Worm (Caenorhabditis elegans) whole organism, young adult: Measurements from ENCODE around the gene rpac-19.

Experiments
- B0019.2 ChIP-seq: fragments of 200-800 bp; sonication (Bioruptor generic); conservative IDR thresholded peaks from 2 replicates; pipeline ENCODE4 v1.3.6; 2022; ENCODE audit warnings: missing genetic modification reagents, missing genetic modification characterization, missing compliant biosample characterization
- D2030.7 ChIP-seq: fragments of 200-800 bp; sonication (Bioruptor generic); IDR thresholded peaks from 2 replicates; pipeline ENCODE4 v1.3.6; 2022; ENCODE audit warnings: missing genetic modification reagents, missing genetic modification characterization, missing compliant biosample characterization
- F23B12.7 ChIP-seq: sonication (generic microtip); optimal IDR thresholded peaks from 2 replicates; lab custom pipeline; 2017; ENCODE audit warnings: missing genetic modification characterization, mild to moderate bottlenecking, missing compliant biosample characterization, antibody characterized with exemption, moderate library complexity; ENCODE audit not compliant: insufficient read depth
- Y53F4B.3 ChIP-seq: fragments of 200-800 bp; sonication (Bioruptor generic); IDR thresholded peaks from 2 replicates; pipeline ENCODE4 v1.3.6; 2022; ENCODE audit warnings: missing genetic modification reagents, missing genetic modification characterization, missing compliant biosample characterization
- Y95B8A.8 ChIP-seq: fragments of 200-800 bp; sonication (Bioruptor generic); IDR thresholded peaks from 2 replicates; pipeline ENCODE4 v1.3.6; 2022; ENCODE audit warnings: missing genetic modification reagents, missing genetic modification characterization, missing compliant biosample characterization
- ama-1 ChIP-seq, 3 experiments: fragments of 150-350 bp in 1 of 3; sonication (generic microtip) in 2 of 3; optimal IDR thresholded peaks; 2 replicates each; lab custom pipeline; 2014 to 2018; ENCODE audit warnings: missing biosample characterization in 2 of 3, missing genetic modification characterization in 2 of 3, missing genetic modification reagents in 2 of 3
- atf-7 ChIP-seq: sonication (generic microtip); optimal IDR thresholded peaks from 2 replicates; lab custom pipeline; 2017; ENCODE audit warnings: mild to moderate bottlenecking, missing genetic modification characterization, missing compliant biosample characterization
- bed-1 ChIP-seq: fragments of 200-800 bp; sonication (Bioruptor generic); IDR thresholded peaks from 2 replicates; pipeline ENCODE4 v1.3.6; 2022; ENCODE audit warnings: missing genetic modification reagents, missing genetic modification characterization, missing compliant biosample characterization
- cebp-1 ChIP-seq, 2 experiments: fragments of 200-800 bp in 1 of 2; sonication (Bioruptor generic) in 1 of 2; sonication (generic microtip) in 1 of 2; IDR thresholded peaks in 1 of 2; optimal IDR thresholded peaks in 1 of 2; 2 replicates each; pipeline versions ENCODE4 v1.3.6 to Lab custom; 2017 to 2022; ENCODE audit warnings: missing compliant biosample characterization in 2 of 2, missing genetic modification characterization in 2 of 2, mild to moderate bottlenecking in 1 of 2, missing genetic modification reagents in 1 of 2, moderate library complexity in 1 of 2
- ceh-100 ChIP-seq: fragments of 200-800 bp; sonication (Bioruptor generic); IDR thresholded peaks from 2 replicates; pipeline ENCODE4 v1.3.6; 2022; ENCODE audit warnings: missing genetic modification reagents, missing genetic modification characterization, missing compliant biosample characterization
- ceh-79 ChIP-seq: sonication (generic microtip); optimal IDR thresholded peaks from 2 replicates; lab custom pipeline; 2017; ENCODE audit warnings: mild to moderate bottlenecking, missing genetic modification characterization, missing compliant biosample characterization
- dox-1 ChIP-seq: fragments of 200-800 bp; sonication (Bioruptor generic); IDR thresholded peaks from 2 replicates; pipeline ENCODE4 v1.3.6; 2022; ENCODE audit warnings: missing genetic modification reagents, missing genetic modification characterization, missing compliant biosample characterization
- egl-44 ChIP-seq: fragments of 200-800 bp; sonication (Bioruptor generic); IDR thresholded peaks from 2 replicates; pipeline ENCODE4 v1.3.6; 2022; ENCODE audit warnings: missing genetic modification reagents, missing genetic modification characterization, missing compliant biosample characterization
- ekl-4 ChIP-seq: fragments of 200-800 bp; sonication (Bioruptor generic); IDR thresholded peaks from 2 replicates; pipeline ENCODE4 v1.3.6; 2022; ENCODE audit warnings: missing genetic modification reagents, missing genetic modification characterization, missing compliant biosample characterization
- ets-4 ChIP-seq: fragments of 200-800 bp; sonication (Bioruptor generic); optimal IDR thresholded peaks from 2 replicates; lab custom pipeline; 2018; ENCODE audit warnings: mild to moderate bottlenecking, missing genetic modification characterization, missing compliant biosample characterization
- him-1 ChIP-seq: sonication (generic microtip); optimal IDR thresholded peaks from 2 replicates; lab custom pipeline; 2016; ENCODE audit warnings: missing genotype, missing genetic modification reagents, missing genetic modification characterization, missing compliant biosample characterization
- hrde-1 ChIP-seq: sonication (generic microtip); optimal IDR thresholded peaks from 2 replicates; lab custom pipeline; 2016; ENCODE audit warnings: missing genetic modification characterization, mild to moderate bottlenecking, missing compliant biosample characterization, moderate library complexity, missing genotype, missing genetic modification reagents, borderline replicate concordance
- lag-1 ChIP-seq: fragments of 200-800 bp; sonication (Bioruptor generic); IDR thresholded peaks from 2 replicates; pipeline ENCODE4 v1.3.6; 2022; ENCODE audit warnings: missing genetic modification reagents, missing genetic modification characterization, missing compliant biosample characterization
- let-526 ChIP-seq: fragments of 200-800 bp; sonication (Bioruptor generic); IDR thresholded peaks from 2 replicates; pipeline ENCODE4 v1.3.6; 2022; ENCODE audit warnings: missing genetic modification reagents, missing genetic modification characterization, missing compliant biosample characterization
- lin-26 ChIP-seq: fragments of 200-800 bp; sonication (Bioruptor generic); IDR thresholded peaks from 2 replicates; pipeline ENCODE4 v1.3.6; 2022; ENCODE audit warnings: missing genetic modification reagents, missing genetic modification characterization, missing compliant biosample characterization
- lin-35 ChIP-seq, 3 experiments: fragments of 150-350 bp in 2 of 3; sonication (generic microtip) in 1 of 3; optimal IDR thresholded peaks; 2 replicates each; lab custom pipeline; 2014 to 2018; ENCODE audit warnings: missing biosample characterization in 3 of 3, missing genetic modification characterization in 3 of 3, missing genetic modification reagents in 3 of 3
- lin-54 ChIP-seq: fragments of 200-800 bp; sonication (Bioruptor generic); optimal IDR thresholded peaks from 2 replicates; lab custom pipeline; 2018; ENCODE audit warnings: mild to moderate bottlenecking, missing genetic modification characterization, missing compliant biosample characterization
- lsl-1 ChIP-seq: fragments of 200-800 bp; sonication (Bioruptor generic); optimal IDR thresholded peaks from 2 replicates; lab custom pipeline; 2018; ENCODE audit warnings: mild to moderate bottlenecking, missing genetic modification characterization, moderate library complexity, missing compliant biosample characterization
- madf-10 ChIP-seq: sonication (generic microtip); optimal IDR thresholded peaks from 2 replicates; lab custom pipeline; 2016; ENCODE audit warnings: mild to moderate bottlenecking, missing genetic modification characterization, missing compliant biosample characterization
- madf-3 ChIP-seq: fragments of 200-800 bp; sonication (Bioruptor generic); IDR thresholded peaks from 2 replicates; pipeline ENCODE4 v1.3.6; 2022; ENCODE audit warnings: missing genetic modification reagents, missing genetic modification characterization, missing compliant biosample characterization
- madf-6 ChIP-seq: fragments of 200-800 bp; sonication (Bioruptor generic); IDR thresholded peaks from 2 replicates; pipeline ENCODE4 v1.3.6; 2022; ENCODE audit warnings: missing genetic modification reagents, missing genetic modification characterization, missing compliant biosample characterization
- madf-8 ChIP-seq: fragments of 200-800 bp; sonication (Bioruptor generic); conservative IDR thresholded peaks from 2 replicates; pipeline ENCODE4 v1.3.6; 2022; ENCODE audit warnings: missing genetic modification reagents, missing genetic modification characterization, missing compliant biosample characterization
- mcd-1 ChIP-seq: fragments of 200-800 bp; sonication (Bioruptor generic); IDR thresholded peaks from 2 replicates; pipeline ENCODE4 v1.3.6; 2022; ENCODE audit warnings: missing genetic modification reagents, missing genetic modification characterization, missing compliant biosample characterization
- mxl-1 ChIP-seq: sonication (generic microtip); optimal IDR thresholded peaks from 2 replicates; lab custom pipeline; 2016; ENCODE audit warnings: missing genetic modification characterization, missing compliant biosample characterization
- nfya-2 ChIP-seq: fragments of 200-800 bp; sonication (Bioruptor generic); IDR thresholded peaks from 2 replicates; pipeline ENCODE4 v1.3.6; 2022; ENCODE audit warnings: missing genetic modification reagents, missing genetic modification characterization, missing compliant biosample characterization
- nhr-27 ChIP-seq: fragments of 200-800 bp; sonication (Bioruptor generic); optimal IDR thresholded peaks from 2 replicates; lab custom pipeline; 2018; ENCODE audit warnings: mild to moderate bottlenecking, missing genetic modification characterization, moderate library complexity, missing compliant biosample characterization
- nhr-80 ChIP-seq: sonication (generic microtip); optimal IDR thresholded peaks from 2 replicates; lab custom pipeline; 2016; ENCODE audit warnings: missing genetic modification characterization, missing compliant biosample characterization
- rcor-1 ChIP-seq: fragments of 200-800 bp; sonication (Bioruptor generic); IDR thresholded peaks from 2 replicates; pipeline ENCODE4 v1.3.6; 2022; ENCODE audit warnings: missing genetic modification reagents, missing genetic modification characterization, missing compliant biosample characterization
- repo-1 ChIP-seq: sonication (generic microtip); optimal IDR thresholded peaks from 2 replicates; lab custom pipeline; 2017; ENCODE audit warnings: mild to moderate bottlenecking, missing genetic modification characterization, missing compliant biosample characterization
- sdz-38 ChIP-seq: sonication (generic microtip); optimal IDR thresholded peaks from 2 replicates; lab custom pipeline; 2016; ENCODE audit warnings: missing genotype, missing genetic modification characterization, missing compliant biosample characterization
- snpc-1.3 ChIP-seq: sonication (generic microtip); optimal IDR thresholded peaks from 2 replicates; lab custom pipeline; 2017; ENCODE audit warnings: missing genetic modification characterization, mild to moderate bottlenecking, missing compliant biosample characterization, antibody characterized with exemption, moderate library complexity, missing genotype, missing genetic modification reagents; ENCODE audit not compliant: insufficient read depth
- snpc-4 ChIP-seq, 5 experiments: fragments of 150-350 bp in 1 of 5; sonication (generic microtip) in 4 of 5; optimal IDR thresholded peaks; 2 replicates each; lab custom pipeline; 2014 to 2018; ENCODE audit warnings: missing genetic modification characterization in 5 of 5, missing biosample characterization in 3 of 5, antibody characterized with exemption in 2 of 5, mild to moderate bottlenecking in 2 of 5, missing compliant biosample characterization in 2 of 5, missing genotype in 2 of 5, moderate library complexity in 2 of 5, missing genetic modification reagents in 1 of 5
- tbp1 ChIP-seq: fragments of 200-800 bp; sonication (Bioruptor generic); optimal IDR thresholded peaks from 2 replicates; lab custom pipeline; 2018; ENCODE audit warnings: mild to moderate bottlenecking, missing genetic modification characterization, missing compliant biosample characterization
- ztf-18 ChIP-seq: sonication (generic microtip); optimal IDR thresholded peaks from 2 replicates; lab custom pipeline; 2016; ENCODE audit warnings: missing genotype, mild to moderate bottlenecking, missing genetic modification characterization, missing compliant biosample characterization

Gene rpac-19

DNA sequence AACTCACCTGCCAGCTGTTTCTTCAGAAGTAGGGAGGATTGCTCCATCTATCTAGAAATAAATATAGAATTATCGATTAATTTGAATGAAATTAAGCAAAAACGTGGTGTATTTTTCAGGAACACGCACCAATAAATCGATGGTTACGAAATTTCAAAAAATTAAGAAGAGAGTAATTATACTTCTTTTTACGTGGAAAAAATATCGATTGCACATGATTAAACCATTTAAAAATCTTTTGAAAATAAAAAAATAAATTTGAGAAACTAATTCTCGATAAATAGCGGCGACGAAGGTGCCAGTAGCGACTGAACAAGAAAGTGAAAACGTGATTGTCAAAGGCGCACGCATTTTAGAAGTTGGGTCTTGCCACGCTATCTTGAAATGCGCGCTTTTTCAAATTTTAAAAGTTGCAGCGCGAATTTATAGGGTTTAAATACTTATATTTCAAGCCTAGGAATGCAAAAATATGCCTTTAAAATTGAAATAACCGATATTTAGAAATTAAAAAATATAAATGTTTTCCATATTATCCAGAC is 1.5 kb upstream of the rpac-19 start, which contains the start of gene ubc-7 (continued):
- TF ChIP-seq snpc-4 (GFP tag; optimal IDR thresholded peaks at IDR 0.05; lab: Kevin White, UChicago) (no peak), snpc-4 (tag; optimal IDR thresholded peaks at IDR 0.05; lab: Kevin White, UChicago) (peak in 2 of 4 experiments; percentile 14 to 45), Y95B8A.8 (no peak), madf-6 (GFP tag; lab: Robert Waterston, UW) (peak; percentile 96), lag-1 (GFP tag; lab: Robert Waterston, UW) (no peak), mcd-1 (GFP tag; lab: Robert Waterston, UW) (peak; percentile 80), lin-54 (peak; percentile 95), nfya-2 (no peak), cebp-1 (GFP tag; IDR thresholded peaks at IDR 0.05; lab: Robert Waterston, UW) (no peak), cebp-1 (tag; optimal IDR thresholded peaks at IDR 0.05; lab: Kevin White, UChicago) (peak; percentile 71), ets-4 (GFP tag; lab: Kevin White, UChicago) (no peak), madf-8 (GFP tag; lab: Robert Waterston, UW) (peak; percentile 92), repo-1 (no peak), lin-35 (GFP tag; optimal IDR thresholded peaks at IDR 0.05; lab: Kevin White, UChicago) (peak; percentile 50 to 91 (median 79)), madf-10 (tag; lab: Kevin White, UChicago) (no peak), sdz-38 (tag; lab: Kevin White, UChicago) (no peak), F23B12.7 (tag; lab: Kevin White, UChicago) (peak; percentile 68), hrde-1 (no peak), madf-3 (GFP tag; lab: Robert Waterston, UW) (peak; percentile 30; the same call in 1 of the 2 replicates), ama-1 (optimal IDR thresholded peaks at IDR 0.05; lab: Kevin White, UChicago) (peak; percentile 51), ama-1 (GFP tag; optimal IDR thresholded peaks at IDR 0.05; lab: Kevin White, UChicago) (no peak), ztf-18 (tag; lab: Kevin White, UChicago) (peak; percentile 48), D2030.7 (GFP tag; lab: Robert Waterston, UW) (peak; percentile 77; the same call in 1 of the 2 replicates), tbp1 (peak; percentile 56), rcor-1 (GFP tag; lab: Robert Waterston, UW) (peak; percentile 70), mxl-1 (tag; lab: Kevin White, UChicago) (no peak), ceh-79 (tag; lab: Kevin White, UChicago) (no peak), let-526 (GFP tag; lab: Robert Waterston, UW) (0 out of 2 replicates have a peak, but pooled peaks have one; percentile 6), atf-7 (peak; percentile 23), him-1 (peak; percentile 24), snpc-1.3 (peak; percentile 22), ceh-100 (GFP tag; lab: Robert Waterston, UW) (peak; percentile 19; the same call in 1 of the 2 replicates), B0019.2 (GFP tag; lab: Robert Waterston, UW) (0 out of 2 replicates have a peak, but pooled peaks have one; percentile 3), lsl-1 (peak; percentile 69), ekl-4 (GFP tag; lab: Robert Waterston, UW) (peak; percentile 76), nhr-80 (tag; lab: Kevin White, UChicago) (peak; percentile 22), dox-1 (GFP tag; lab: Robert Waterston, UW) (peak; percentile 25; the same call in 1 of the 2 replicates)

DNA sequence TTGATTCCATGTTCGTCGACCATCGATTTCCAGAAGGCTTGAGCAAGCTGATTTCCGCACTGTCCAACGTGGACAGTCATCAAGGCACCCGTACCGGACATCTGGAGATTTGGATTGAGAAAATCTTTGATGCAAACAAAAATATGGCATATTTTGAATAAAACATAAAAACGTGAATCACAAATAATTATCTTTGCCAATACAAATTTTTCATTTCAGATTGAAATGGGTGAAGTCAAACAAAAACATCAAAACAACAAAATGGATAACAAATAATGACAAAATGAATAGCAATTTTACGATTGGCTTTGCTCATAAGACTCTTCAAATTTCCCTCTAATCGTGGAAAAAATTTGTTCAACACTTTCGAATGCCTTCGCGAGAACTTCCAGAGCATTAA is 631 bp downstream of the rpac-19 start, which contains the start of gene tbg-1:
Gene tbg-1 (minus strand): TSS at position 101 of the 400 bp plus-strand sequence.
- TF ChIP-seq nhr-27 (tag; lab: Kevin White, UChicago) (no peak), lin-26 (GFP tag; lab: Robert Waterston, UW) (no peak), nfya-2 (no peak), bed-1 (GFP tag; lab: Robert Waterston, UW) (no peak), Y53F4B.3 (GFP tag; lab: Robert Waterston, UW) (no peak), egl-44 (GFP tag; lab: Robert Waterston, UW) (no peak)
- TF ChIP-seq, all 124 proteins: peak for 0
